Worm (Caenorhabditis elegans) whole organism, young adult: ENCODE measurements around the gene F16F9.3.

Source experiments
- F49E8.2 ChIP-seq: sonication (generic microtip); optimal IDR thresholded peaks from 3 replicates; lab custom pipeline; 2017; ENCODE audit warnings: missing genetic modification characterization, mild to moderate bottlenecking, missing compliant biosample characterization, antibody characterized with exemption, moderate library complexity; ENCODE audit not compliant: insufficient read depth
- aptf-3 ChIP-seq: fragments of 200-800 bp; sonication (Bioruptor generic); IDR thresholded peaks from 2 replicates; pipeline ENCODE4 v1.3.6; 2022; ENCODE audit warnings: missing genetic modification characterization, missing compliant biosample characterization
- cebp-1 ChIP-seq, 2 experiments: fragments of 200-800 bp in 1 of 2; sonication (Bioruptor generic) in 1 of 2; sonication (generic microtip) in 1 of 2; IDR thresholded peaks in 1 of 2; optimal IDR thresholded peaks in 1 of 2; 2 replicates each; pipeline versions ENCODE4 v1.3.6 to Lab custom; 2017 to 2022; ENCODE audit warnings: missing compliant biosample characterization in 2 of 2, missing genetic modification characterization in 2 of 2, mild to moderate bottlenecking in 1 of 2, missing genetic modification reagents in 1 of 2, moderate library complexity in 1 of 2

DNA sequence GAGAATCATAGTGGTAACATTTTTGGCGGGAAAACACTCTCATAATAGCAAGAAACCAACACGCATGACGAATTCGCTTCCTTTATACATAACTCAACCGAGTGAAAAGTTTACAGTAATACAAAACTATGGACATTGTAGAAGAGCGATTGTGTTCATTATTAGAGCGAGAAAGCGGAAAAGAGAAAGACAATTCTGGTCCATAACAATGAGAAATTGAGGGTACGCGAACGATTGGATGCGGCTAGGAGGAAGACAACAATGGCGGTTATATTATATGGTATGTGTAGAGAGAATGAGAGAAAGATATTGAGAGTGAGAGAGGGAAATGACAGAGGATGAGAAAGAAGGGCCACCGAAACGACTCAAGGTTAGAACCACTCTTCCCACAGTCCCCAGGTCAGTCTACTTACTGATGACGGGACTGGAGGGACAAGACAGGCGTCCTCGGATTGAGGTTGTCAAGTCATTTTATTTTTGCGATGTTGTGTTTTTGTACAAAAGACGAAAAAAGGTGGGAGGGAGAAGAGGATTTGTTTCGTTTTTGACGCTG, 31.2 kb upstream of the F16F9.3 start:
- TF ChIP-seq F49E8.2 (tag; lab: Kevin White, UChicago) (no peak), aptf-3 (GFP tag; lab: Robert Waterston, UW) (no peak), cebp-1 (GFP tag; IDR thresholded peaks at IDR 0.05; lab: Robert Waterston, UW) (no peak), cebp-1 (tag; optimal IDR thresholded peaks at IDR 0.05; lab: Kevin White, UChicago) (no peak)
